Fruit fly (Drosophila melanogaster) whole organism: ENCODE data around the gene CG32276.

Source experiments
- CG8478 ChIP-seq: fragments of >200 bp; optimal IDR thresholded peaks from 2 replicates; lab custom pipeline; 2018; ENCODE audit warnings: inconsistent platforms
- Dll ChIP-seq: fragments of >200 bp; optimal IDR thresholded peaks from 2 replicates; lab custom pipeline; 2017
- EcR ChIP-seq, 2 experiments: fragments of >200 bp; optimal IDR thresholded peaks; 2 replicates each; lab custom pipeline; 2017; ENCODE audit warnings: missing biosample characterization in 2 of 2, missing genetic modification characterization in 2 of 2, missing genetic modification reagents in 2 of 2
- pan ChIP-seq: fragments of >200 bp; optimal IDR thresholded peaks from 2 replicates; lab custom pipeline; 2017
- psq ChIP-seq: fragments of >200 bp; optimal IDR thresholded peaks from 2 replicates; lab custom pipeline; 2017
- usp ChIP-seq: fragments of >200 bp; optimal IDR thresholded peaks from 2 replicates; lab custom pipeline; 2017; ENCODE audit warnings: missing biosample characterization, missing genetic modification characterization, mixed read lengths

Gene CG32276

dm6 chr3L:3198447-3199402 lies at the start of gene CG32276, which contains the start of gene gry:
TSS of gene CG32276 (minus strand) at chr3L:3199047.
TSS of gene gry (plus strand) at chr3L:3199090.
- TF ChIP-seq psq (lab: Kevin White, UChicago), result no peak
- TF ChIP-seq usp (GFP tag; lab: Kevin White, UChicago), result no peak
- TF ChIP-seq Dll (lab: Kevin White, UChicago), result no peak
- no peak for TF ChIP-seq CG8478 (lab: Kevin White, UChicago)
- TF ChIP-seq pan (lab: Kevin White, UChicago), result no peak
- no peak for TF ChIP-seq EcR (GFP tag; optimal IDR thresholded peaks at IDR 0.05; lab: Kevin White, UChicago)

DNA sequence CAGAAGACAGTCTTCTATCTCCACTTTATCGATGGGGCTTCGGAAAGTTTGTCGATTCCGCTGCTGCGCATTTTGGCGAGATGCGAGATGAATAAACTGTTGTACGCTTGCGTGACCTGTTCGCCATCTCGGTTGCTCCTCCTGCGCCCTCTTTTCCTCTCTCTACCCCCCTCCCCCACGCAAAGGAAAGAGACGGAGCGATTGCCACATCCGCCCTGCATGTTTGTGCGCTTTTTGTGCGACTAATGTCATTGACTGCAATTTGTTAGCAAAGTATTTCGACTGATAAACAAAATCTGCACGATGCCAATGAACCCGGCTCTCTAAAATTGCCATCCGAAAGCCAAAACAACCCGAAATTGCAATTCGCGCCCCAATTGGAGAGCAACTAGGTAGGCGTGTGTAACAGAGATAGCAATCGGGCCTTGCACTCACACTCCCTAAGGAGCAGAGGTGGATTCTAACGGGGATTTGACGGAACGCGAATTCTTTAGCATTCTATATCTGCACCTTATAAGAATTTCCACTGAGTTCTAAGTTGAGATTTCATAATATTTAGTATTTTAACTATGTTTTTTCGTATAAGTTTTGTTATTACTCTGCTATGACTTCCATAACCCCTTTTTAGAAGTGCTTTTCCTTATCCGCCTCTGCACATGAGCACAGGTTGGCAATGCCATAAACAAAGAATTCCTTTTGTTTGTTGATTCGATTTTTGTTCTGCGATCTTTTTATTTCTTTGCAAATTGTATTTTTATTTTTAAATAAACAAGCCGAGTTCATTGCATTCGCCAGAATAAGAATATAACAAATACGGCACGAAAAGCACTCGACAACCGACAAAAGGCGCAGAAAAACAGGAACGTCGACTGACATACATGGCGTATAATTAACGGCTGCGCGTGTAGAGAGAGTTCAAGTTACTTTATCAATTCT lies 48.6 kb upstream of the CG32276 start, which contains the start of gene CG43389:
Gene CG43389, plus strand, starts transcription at position 886 of the 936 bp plus-strand sequence.
- TF ChIP-seq pan (lab: Kevin White, UChicago) (no peak), Dll (lab: Kevin White, UChicago) (peak; percentile 24), usp (GFP tag; lab: Kevin White, UChicago) (no peak), CG8478 (lab: Kevin White, UChicago) (peak; percentile 57), EcR (GFP tag; optimal IDR thresholded peaks at IDR 0.05; lab: Kevin White, UChicago) (peak; percentile 66 to 92), psq (lab: Kevin White, UChicago) (no peak)

DNA sequence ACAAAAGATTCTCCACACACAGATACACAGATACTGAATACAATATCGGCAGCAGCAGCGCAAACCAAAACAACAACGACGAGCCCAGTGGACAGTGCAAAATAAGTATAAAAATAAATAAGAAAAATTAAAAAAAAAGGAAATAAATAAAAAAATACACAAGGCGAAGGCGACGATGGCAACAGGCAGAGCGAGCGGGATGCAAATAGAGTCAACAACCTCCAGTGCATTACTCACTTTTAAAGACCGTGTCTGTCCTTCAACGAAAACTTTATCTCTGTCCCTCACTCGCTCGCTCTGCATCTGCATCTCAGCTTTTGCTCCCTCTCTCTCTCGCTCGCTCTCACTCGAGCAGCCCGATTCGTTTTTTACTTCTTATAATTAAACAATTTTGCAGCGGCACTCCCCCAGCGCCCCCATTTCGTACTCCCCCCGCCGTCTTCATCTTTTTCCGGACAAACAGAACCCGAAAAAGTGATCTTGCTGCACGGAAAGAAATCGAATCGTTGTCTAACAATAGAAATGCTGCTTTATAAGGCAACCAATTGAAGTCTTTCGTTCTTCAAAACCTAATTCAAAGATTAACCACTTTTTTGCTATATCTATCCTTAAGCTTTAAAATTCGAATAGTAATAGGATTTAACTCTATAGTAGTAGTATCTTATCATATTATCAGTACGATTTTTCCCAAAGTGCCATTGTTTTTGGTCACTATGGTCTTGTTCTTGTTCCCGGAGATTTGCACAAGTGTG lies 47.7 kb upstream of the CG32276 start:
- TF ChIP-seq EcR (GFP tag; optimal IDR thresholded peaks at IDR 0.05; lab: Kevin White, UChicago) (peak; percentile 87 to 93), psq (lab: Kevin White, UChicago) (no peak), usp (GFP tag; lab: Kevin White, UChicago) (no peak), Dll (lab: Kevin White, UChicago) (peak; percentile 69), CG8478 (lab: Kevin White, UChicago) (no peak), pan (lab: Kevin White, UChicago) (no peak)

dm6 chr3L:3245189-3245588 lies 46.3 kb upstream of the CG32276 start:
- no peak for TF ChIP-seq psq (lab: Kevin White, UChicago)
- no peak for TF ChIP-seq usp (GFP tag; lab: Kevin White, UChicago)
- TF ChIP-seq pan (lab: Kevin White, UChicago), result no peak
- TF ChIP-seq CG8478 (lab: Kevin White, UChicago), result no peak
- no peak for TF ChIP-seq EcR (GFP tag; optimal IDR thresholded peaks at IDR 0.05; lab: Kevin White, UChicago)
- no peak for TF ChIP-seq Dll (lab: Kevin White, UChicago)

DNA sequence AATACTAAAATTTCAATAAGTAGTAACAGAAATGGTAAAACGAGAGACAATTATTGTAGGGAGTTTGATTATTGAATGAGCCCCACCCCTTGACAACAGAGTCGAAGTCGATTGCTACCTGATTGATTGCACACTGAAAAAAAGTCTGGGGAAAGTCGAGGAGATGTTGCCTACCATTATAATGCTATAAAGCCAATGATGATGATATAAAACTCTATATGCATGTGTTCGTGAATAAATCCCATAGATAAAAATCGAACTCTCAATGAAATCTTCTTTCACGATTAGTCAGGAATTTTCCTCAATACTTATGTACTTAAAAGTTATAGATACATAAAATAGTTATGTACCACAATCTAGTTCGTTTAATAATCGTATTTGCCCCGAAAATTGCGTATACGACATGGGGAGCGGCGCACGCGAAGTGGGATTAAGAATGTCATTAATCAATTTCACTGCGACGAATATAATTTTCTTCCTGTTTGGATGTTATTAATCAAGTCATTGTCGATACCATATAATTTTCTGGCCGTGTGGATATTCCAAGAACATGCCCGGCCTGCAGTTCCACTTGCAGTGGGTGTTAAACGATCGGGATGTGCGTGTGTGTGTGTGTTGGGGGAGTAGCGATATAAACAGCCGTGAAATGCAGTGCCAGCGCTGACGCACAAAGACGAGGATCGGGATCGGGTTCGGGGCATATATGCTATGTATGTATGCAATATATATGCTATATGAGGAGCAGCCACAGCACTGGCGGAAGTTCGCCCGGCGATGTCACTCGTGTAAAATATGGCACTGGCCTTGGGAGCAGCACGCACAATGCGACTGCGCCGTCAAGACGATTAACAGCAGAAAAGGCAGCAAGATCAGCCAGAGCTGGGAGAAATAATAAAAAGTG lies 45.6 kb upstream of the CG32276 start, which contains the start of gene CG12078:
Gene CG12078, minus strand, starts transcription at position 51 of the 901 bp plus-strand sequence.
- no peak for TF ChIP-seq CG8478 (lab: Kevin White, UChicago)
- no peak for TF ChIP-seq pan (lab: Kevin White, UChicago)
- TF ChIP-seq usp (GFP tag; lab: Kevin White, UChicago), result no peak
- TF ChIP-seq Dll (lab: Kevin White, UChicago), result no peak
- TF ChIP-seq psq (lab: Kevin White, UChicago), result no peak
- no peak for TF ChIP-seq EcR (GFP tag; optimal IDR thresholded peaks at IDR 0.05; lab: Kevin White, UChicago)

DNA sequence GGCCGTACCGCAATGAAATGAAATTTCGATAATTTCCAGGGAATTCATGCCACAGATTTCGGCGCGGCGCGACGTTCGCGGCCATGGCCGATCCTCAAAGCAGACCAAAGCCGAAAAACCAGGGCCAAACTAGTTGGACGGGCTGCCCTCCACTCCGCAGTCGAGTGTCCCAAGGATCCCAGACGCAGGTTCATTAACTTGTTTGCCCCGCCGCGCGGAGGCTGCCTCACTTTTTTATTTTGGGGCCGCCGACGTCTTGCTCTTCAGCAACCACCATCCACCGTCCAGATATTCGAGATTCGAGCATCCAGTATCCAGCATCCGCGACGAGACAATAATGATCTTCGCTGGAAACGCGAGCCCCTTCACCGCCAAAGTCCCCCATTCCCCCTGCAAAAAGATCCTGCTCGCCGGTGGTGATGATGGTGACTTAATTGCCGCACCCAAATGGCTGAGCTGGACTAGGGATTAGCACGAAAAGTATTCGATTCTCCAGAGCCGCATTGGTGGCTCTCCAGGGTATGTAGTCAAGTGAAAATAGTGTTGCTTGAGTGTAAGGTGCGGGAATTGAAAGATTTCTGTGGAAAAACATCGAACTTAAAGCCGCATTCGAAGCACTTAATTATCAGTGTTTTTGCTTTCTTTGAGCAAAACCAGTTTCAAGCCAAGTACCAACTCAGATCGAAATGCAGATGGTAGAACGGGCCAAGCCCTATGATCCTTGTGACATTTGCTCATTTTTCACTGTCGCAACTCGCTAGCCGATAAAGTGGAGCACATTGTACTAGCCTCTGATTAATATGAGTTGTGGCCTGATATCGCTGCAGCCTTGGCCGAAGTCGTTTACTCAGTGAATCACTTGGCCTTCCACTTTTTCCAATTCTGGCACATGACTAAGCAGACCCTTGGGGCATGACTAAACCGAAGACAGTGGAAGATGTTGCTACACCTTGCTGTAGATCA lies 43.6 kb upstream of the CG32276 start:
- TF ChIP-seq CG8478 (lab: Kevin White, UChicago) (no peak), EcR (GFP tag; optimal IDR thresholded peaks at IDR 0.05; lab: Kevin White, UChicago) (peak; percentile 43 to 69), pan (lab: Kevin White, UChicago) (no peak)

DNA sequence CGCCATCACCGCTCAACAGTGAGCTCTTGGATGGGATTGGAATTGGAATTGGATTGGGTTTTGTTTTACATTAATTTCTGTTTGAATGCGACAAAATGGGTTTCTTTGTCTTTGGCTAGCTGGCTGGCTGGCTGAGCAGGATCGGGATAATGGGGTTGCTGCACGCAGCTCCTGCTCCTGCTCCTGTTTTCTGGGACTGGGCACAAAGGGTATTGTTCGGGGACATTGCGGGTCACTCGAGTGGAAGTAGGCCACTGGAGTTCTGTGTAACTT lies 42.5 kb upstream of the CG32276 start:
- TF ChIP-seq psq (lab: Kevin White, UChicago), result no peak
- no peak for TF ChIP-seq usp (GFP tag; lab: Kevin White, UChicago)
- TF ChIP-seq pan (lab: Kevin White, UChicago), result no peak
- TF ChIP-seq EcR (GFP tag; optimal IDR thresholded peaks at IDR 0.05; lab: Kevin White, UChicago), result peak in 1 of 2 experiments; percentile 61

DNA sequence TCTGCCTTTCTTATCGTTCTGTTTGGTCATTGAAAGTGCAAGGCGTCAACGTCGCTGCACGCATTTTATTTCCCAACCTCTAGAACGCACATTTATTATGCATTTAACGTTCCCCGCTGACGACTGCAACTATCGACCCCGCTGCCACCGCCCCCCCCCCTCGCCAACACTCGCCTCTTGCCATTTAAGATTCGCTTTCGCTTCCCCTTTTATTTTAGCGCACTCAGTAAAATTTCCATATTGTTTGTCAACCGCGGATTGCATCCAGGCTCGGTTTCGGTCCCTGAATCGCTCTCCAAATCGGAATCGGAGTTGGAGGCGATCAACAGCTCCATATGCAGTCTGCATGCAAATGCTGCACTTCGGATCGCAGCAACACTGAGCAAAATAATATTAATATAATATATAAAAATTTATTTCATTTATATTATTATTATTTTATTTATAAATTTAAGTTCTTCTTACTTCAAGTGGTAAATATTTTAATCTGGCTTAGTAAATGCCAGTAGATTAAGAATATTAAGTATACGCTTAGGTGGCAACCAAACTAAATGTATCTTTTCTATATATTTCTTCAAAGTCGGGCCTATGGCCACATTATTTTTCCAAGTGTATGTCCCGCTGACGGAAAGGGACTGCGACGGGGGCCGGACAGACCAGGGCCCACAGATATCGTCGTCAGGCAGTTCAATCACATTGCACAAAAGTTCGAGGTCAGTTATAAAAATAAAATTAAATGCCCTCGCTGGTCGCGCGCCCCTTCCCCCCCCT lies 41.9 kb upstream of the CG32276 start:
- TF ChIP-seq psq (lab: Kevin White, UChicago) (no peak), EcR (GFP tag; optimal IDR thresholded peaks at IDR 0.05; lab: Kevin White, UChicago) (no peak), Dll (lab: Kevin White, UChicago) (no peak), pan (lab: Kevin White, UChicago) (no peak), usp (GFP tag; lab: Kevin White, UChicago) (no peak), CG8478 (lab: Kevin White, UChicago) (no peak)
